Worm (Caenorhabditis elegans): ENCODE data around the gene npr-33.

DNA sequence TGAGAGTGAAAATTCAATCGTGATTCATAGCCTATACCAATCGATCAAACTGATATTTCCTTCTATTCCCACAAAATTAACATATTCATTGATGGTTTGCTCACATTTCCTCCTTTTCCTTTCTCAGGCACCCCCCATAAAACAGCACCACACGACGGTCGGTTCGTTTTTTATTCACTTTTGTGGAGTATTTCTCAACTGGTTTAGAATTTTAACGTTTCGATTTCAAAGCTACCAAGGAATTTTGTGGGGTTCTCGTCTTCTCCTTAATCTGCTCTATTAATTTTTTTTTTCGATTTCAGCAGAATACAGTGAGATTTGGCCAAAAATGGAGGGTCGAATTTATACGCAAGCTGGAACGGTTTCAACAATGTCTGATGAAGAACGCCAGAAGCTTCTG lies 8.9 kb downstream of the npr-33 start, which contains the start of gene F31B9.7:
- TF ChIP-seq egl-27 (tag; optimal IDR thresholded peaks at IDR 0.05) (no peak), mdl-1 (tag; optimal IDR thresholded peaks at IDR 0.05) (no peak)

All from whole organism, L1 larva.